Worm (Caenorhabditis elegans) whole organism, midembryonic: Measurements from ENCODE around the gene ZK688.4.

Source experiments
- T22C8.4 ChIP-seq: fragments of 200-800 bp; sonication (Bioruptor generic); IDR thresholded peaks from 2 replicates; pipeline ENCODE4 v1.3.6; 2022; ENCODE audit warnings: missing genetic modification characterization, missing compliant biosample characterization
- cog-1 ChIP-seq: sonication (generic microtip); optimal IDR thresholded peaks from 2 replicates; lab custom pipeline; 2016; ENCODE audit warnings: missing genetic modification characterization, missing compliant biosample characterization
- flt-1 ChIP-seq: fragments of 200-800 bp; sonication (Bioruptor generic); IDR thresholded peaks from 2 replicates; pipeline ENCODE4 v1.3.6; 2022; ENCODE audit warnings: missing genetic modification characterization, missing compliant biosample characterization
- klf-2 ChIP-seq: fragments of 200-800 bp; sonication (Bioruptor generic); conservative IDR thresholded peaks from 2 replicates; pipeline ENCODE4 v1.3.6; 2022; ENCODE audit warnings: missing genetic modification reagents, missing genetic modification characterization, missing compliant biosample characterization
- tab-1 ChIP-seq: fragments of 200-800 bp; sonication (Bioruptor generic); IDR thresholded peaks from 2 replicates; pipeline ENCODE4 v1.3.6; 2022; ENCODE audit warnings: missing genetic modification characterization, missing compliant biosample characterization
- ztf-29 ChIP-seq: fragments of 200-800 bp; sonication (Bioruptor generic); IDR thresholded peaks from 2 replicates; pipeline ENCODE4 v1.3.6; 2022; ENCODE audit warnings: missing genetic modification reagents, missing genetic modification characterization, missing compliant biosample characterization

DNA sequence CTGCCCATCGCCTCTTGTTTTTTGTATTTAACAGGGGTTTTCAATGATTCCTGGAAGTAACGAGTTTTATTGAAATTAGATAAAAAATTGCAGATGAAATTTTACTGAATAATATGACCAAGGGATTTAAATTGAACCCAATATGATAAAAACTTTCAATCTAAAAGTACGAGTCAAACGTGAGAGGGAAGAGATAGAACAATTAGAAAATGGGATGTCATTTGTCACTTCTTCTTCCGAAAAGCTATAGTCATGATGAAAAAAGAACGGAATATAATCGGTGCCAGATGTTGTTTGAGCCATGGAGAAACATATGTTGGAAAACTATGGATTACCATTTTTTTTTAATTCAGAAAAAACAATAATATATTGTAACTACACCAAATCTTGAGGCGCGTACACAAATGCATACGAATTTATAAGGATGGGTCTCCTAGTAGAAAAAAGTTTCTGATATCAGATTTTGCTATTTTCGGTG lies 15.9 kb upstream of the ZK688.4 start, which contains the start of gene sup-18:
- TF ChIP-seq cog-1 (tag; lab: Kevin White, UChicago) (no peak), tab-1 (GFP tag; lab: Robert Waterston, UW) (no peak), T22C8.4 (GFP tag; lab: Robert Waterston, UW) (no peak), klf-2 (GFP tag; lab: Robert Waterston, UW) (no peak), flt-1 (GFP tag; lab: Robert Waterston, UW) (no peak), ztf-29 (GFP tag; lab: Robert Waterston, UW) (no peak)
